Fruit fly (Drosophila melanogaster): ENCODE measurements around the gene CG4770.

Gene CG4770

DNA sequence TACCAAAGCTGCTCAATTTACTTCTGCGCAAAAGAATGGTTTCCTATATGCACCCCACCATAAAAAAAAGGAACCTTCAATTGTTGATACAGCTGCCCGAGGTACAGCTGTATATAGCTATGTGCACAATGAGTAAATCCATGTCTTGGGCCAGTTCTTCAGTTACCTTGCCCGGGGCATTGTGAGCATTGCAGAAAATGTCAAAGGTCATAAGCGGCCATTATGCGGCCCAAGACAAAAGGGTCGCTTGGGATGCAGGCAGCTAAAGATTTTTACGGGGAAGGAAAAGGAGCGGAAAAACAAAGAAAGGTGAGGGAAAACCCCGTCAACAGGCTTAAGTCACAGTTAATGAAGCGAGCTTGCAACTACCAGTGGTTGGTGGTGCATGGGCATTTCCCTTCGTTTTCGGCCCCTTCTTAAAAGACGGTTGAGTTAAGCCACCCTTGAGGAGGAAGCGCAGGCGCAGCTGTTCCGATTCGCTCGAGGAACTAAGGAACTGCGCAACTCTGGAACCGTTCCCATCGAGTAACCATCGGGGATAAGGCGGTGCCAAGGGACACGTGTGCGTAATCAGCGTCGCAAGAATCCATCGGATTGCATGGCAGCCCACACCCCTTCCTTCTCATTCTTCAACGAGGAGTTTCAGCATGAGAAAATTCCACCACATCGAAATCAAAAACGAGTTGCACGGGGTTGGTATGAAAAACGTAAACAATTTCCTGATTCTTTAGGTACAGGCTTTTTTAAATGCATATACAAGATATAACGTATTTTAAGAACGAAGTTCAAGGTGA lies 12.8 kb downstream of the CG4770 start:
- TF ChIP-seq net (GFP tag; optimal IDR thresholded peaks at IDR 0.05), result no peak
- no peak for TF ChIP-seq CG31627 (GFP tag; optimal IDR thresholded peaks at IDR 0.05)
- TF ChIP-seq Blimp-1 (GFP tag; optimal IDR thresholded peaks at IDR 0.05), result no peak
- TF ChIP-seq Lpt (GFP tag; optimal IDR thresholded peaks at IDR 0.05), result no peak
- no peak for TF ChIP-seq fd85E (GFP tag; optimal IDR thresholded peaks at IDR 0.05)
- no peak for TF ChIP-seq CG8119 (GFP tag; IDR thresholded peaks at IDR 0.05)
- TF ChIP-seq CG9139 (GFP tag; optimal IDR thresholded peaks at IDR 0.05), result no peak
- no peak for TF ChIP-seq dac (GFP tag; optimal IDR thresholded peaks at IDR 0.05)
- no peak for TF ChIP-seq CG6276 (GFP tag; optimal IDR thresholded peaks at IDR 0.05)
- no peak for TF ChIP-seq CG11902 (GFP tag; optimal IDR thresholded peaks at IDR 0.05)
- no peak for TF ChIP-seq CG11762 (GFP tag; optimal IDR thresholded peaks at IDR 0.05; ENCODE audit: insufficient read depth)
- TF ChIP-seq Eip75B (GFP tag; optimal IDR thresholded peaks at IDR 0.05), result no peak
- TF ChIP-seq Hr39 (GFP tag; optimal IDR thresholded peaks at IDR 0.05), result no peak
- no peak for TF ChIP-seq Ets21C (GFP tag; optimal IDR thresholded peaks at IDR 0.05)
- TF ChIP-seq pdm3 (GFP tag; optimal IDR thresholded peaks at IDR 0.05), result no peak

DNA sequence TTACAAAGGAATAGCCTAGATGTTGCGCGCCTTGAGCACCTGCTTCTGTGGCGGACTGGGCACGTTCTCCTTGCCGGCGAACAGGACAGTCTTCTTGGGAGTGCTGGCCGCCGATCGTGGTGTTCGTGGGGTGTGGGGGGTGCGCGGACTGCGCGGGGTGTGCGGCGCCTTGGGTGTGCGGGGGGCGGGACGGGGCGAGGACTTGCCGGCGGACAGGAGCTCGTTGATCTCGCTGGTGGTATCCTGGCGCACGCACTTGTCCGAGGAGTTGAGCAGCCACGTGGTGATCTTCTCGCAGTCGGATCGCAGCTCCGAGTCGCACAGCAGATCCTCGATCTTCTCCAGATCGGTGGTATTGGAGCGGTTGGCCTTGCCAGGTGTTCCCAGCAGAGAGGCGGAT lies 13.9 kb downstream of the CG4770 start:
- TF ChIP-seq Sox15 (GFP tag; optimal IDR thresholded peaks at IDR 0.05) (no peak), ss (GFP tag; optimal IDR thresholded peaks at IDR 0.05) (no peak), CG11294 (GFP tag; IDR thresholded peaks at IDR 0.05) (no peak), Sox14 (GFP tag; optimal IDR thresholded peaks at IDR 0.05) (no peak), Lpt (GFP tag; optimal IDR thresholded peaks at IDR 0.05) (no peak), Hr4 (GFP tag; optimal IDR thresholded peaks at IDR 0.05) (no peak), eg (GFP tag; IDR thresholded peaks at IDR 0.05) (no peak), CG8632 (GFP tag; optimal IDR thresholded peaks at IDR 0.05) (no peak), CG11902 (GFP tag; optimal IDR thresholded peaks at IDR 0.05) (no peak), fd85E (GFP tag; optimal IDR thresholded peaks at IDR 0.05) (no peak), OdsH (GFP tag; optimal IDR thresholded peaks at IDR 0.05) (no peak), CG10669 (GFP tag; optimal IDR thresholded peaks at IDR 0.05) (no peak), cyc (GFP tag; optimal IDR thresholded peaks at IDR 0.05) (no peak), CG10631 (GFP tag; optimal IDR thresholded peaks at IDR 0.05) (no peak), CG6792 (GFP tag; optimal IDR thresholded peaks at IDR 0.05) (no peak), achi (GFP tag; optimal IDR thresholded peaks at IDR 0.05) (no peak), Eip75B (GFP tag; optimal IDR thresholded peaks at IDR 0.05) (no peak), CG6276 (GFP tag; optimal IDR thresholded peaks at IDR 0.05) (no peak)

- no peak for TF ChIP-seq eg (GFP tag; IDR thresholded peaks at IDR 0.05)
- TF ChIP-seq Smox (GFP tag; optimal IDR thresholded peaks at IDR 0.05), result no peak
- no peak for TF ChIP-seq ss (GFP tag; optimal IDR thresholded peaks at IDR 0.05)
- no peak for TF ChIP-seq CG11762 (GFP tag; optimal IDR thresholded peaks at IDR 0.05; ENCODE audit: insufficient read depth)
- TF ChIP-seq Sox102F (GFP tag; optimal IDR thresholded peaks at IDR 0.05), result no peak
- no peak for TF ChIP-seq CG15336 (GFP tag; IDR thresholded peaks at IDR 0.05)
- TF ChIP-seq Hr4 (GFP tag; optimal IDR thresholded peaks at IDR 0.05), result no peak
- TF ChIP-seq dsx (GFP tag; optimal IDR thresholded peaks at IDR 0.05; ENCODE audit: poor library complexity, severe bottlenecking), result no peak
- TF ChIP-seq CG3032 (tag; optimal IDR thresholded peaks at IDR 0.05), result no peak
- TF ChIP-seq fkh (GFP tag; optimal IDR thresholded peaks at IDR 0.05), result no peak
- TF ChIP-seq CG8632 (GFP tag; optimal IDR thresholded peaks at IDR 0.05), result no peak
- no peak for TF ChIP-seq Eip93F (GFP tag; optimal IDR thresholded peaks at IDR 0.05)
- TF ChIP-seq Eip75B (GFP tag; optimal IDR thresholded peaks at IDR 0.05), result no peak
Observed at dm6 chr3R:19934840-19935776, 16.8 kb downstream of the CG4770 start, which contains the start of gene mira. mira (minus strand) TSS chr3R:19935120.
